Worm (Caenorhabditis elegans): ENCODE results near the gene clh-5.

clh-5 gene

ce11 chrII:9063350-9063749 lies 35.1 kb downstream of the clh-5 start:
- no peak for TF ChIP-seq unc-62 (GFP tag; optimal IDR thresholded peaks at IDR 0.05)
- no peak for TF ChIP-seq mab-9 (GFP tag; IDR thresholded peaks at IDR 0.05)
- TF ChIP-seq snpc-4 (tag; optimal IDR thresholded peaks at IDR 0.05), result no peak
- TF ChIP-seq nhr-71 (tag; optimal IDR thresholded peaks at IDR 0.05), result peak; percentile 7
- no peak for TF ChIP-seq pax-3 (tag; optimal IDR thresholded peaks at IDR 0.05)
- peak in 1 of 2 experiments; percentile 58 for TF ChIP-seq ztf-11 (tag; optimal IDR thresholded peaks at IDR 0.05)
- no peak for TF ChIP-seq lin-13 (GFP tag; optimal IDR thresholded peaks at IDR 0.05)
- no peak for TF ChIP-seq C16A3.4 (tag; optimal IDR thresholded peaks at IDR 0.05)
- TF ChIP-seq tbx-2 (tag; optimal IDR thresholded peaks at IDR 0.05), result peak; percentile 13
- TF ChIP-seq tlp-1 (tag; optimal IDR thresholded peaks at IDR 0.05), result no peak
- no peak for TF ChIP-seq ama-1 (optimal IDR thresholded peaks at IDR 0.05)
- no peak for TF ChIP-seq unc-30 (tag; optimal IDR thresholded peaks at IDR 0.05)

- no peak for TF ChIP-seq lin-14 (GFP tag; optimal IDR thresholded peaks at IDR 0.05)
- no peak for TF ChIP-seq grh-1 (GFP tag; IDR thresholded peaks at IDR 0.05)
- no peak for TF ChIP-seq lin-15B (tag; optimal IDR thresholded peaks at IDR 0.05)
- TF ChIP-seq xbp-1 (tag; optimal IDR thresholded peaks at IDR 0.05), result no peak
- no peak for TF ChIP-seq tlp-1 (tag; optimal IDR thresholded peaks at IDR 0.05)
- TF ChIP-seq nhr-12 (tag; optimal IDR thresholded peaks at IDR 0.05), result no peak
- no peak for TF ChIP-seq lin-39 (tag; optimal IDR thresholded peaks at IDR 0.05)
- no peak for TF ChIP-seq ceh-90 (tag; optimal IDR thresholded peaks at IDR 0.05)
- peak; percentile 60 for TF ChIP-seq skn-1 (tag; optimal IDR thresholded peaks at IDR 0.05)
- peak; percentile 66 for TF ChIP-seq nhr-85 (tag)
- no peak for TF ChIP-seq blmp-1 (tag; optimal IDR thresholded peaks at IDR 0.05)
- no peak for TF ChIP-seq ztf-4 (tag; optimal IDR thresholded peaks at IDR 0.05)
- TF ChIP-seq elt-3 (tag; optimal IDR thresholded peaks at IDR 0.05), result no peak
- TF ChIP-seq rnt-1 (tag; optimal IDR thresholded peaks at IDR 0.05), result peak; percentile 19
- TF ChIP-seq hpl-2 (GFP tag; optimal IDR thresholded peaks at IDR 0.05), result no peak
- TF ChIP-seq efl-1 (optimal IDR thresholded peaks at IDR 0.05), result no peak
- TF ChIP-seq efl-1 (GFP tag; optimal IDR thresholded peaks at IDR 0.05 in 1 of 2), result peak in 1 of 2 experiments; percentile 21
Measured at ce11 chrII:9062261-9062948, 36.0 kb downstream of the clh-5 start.

DNA sequence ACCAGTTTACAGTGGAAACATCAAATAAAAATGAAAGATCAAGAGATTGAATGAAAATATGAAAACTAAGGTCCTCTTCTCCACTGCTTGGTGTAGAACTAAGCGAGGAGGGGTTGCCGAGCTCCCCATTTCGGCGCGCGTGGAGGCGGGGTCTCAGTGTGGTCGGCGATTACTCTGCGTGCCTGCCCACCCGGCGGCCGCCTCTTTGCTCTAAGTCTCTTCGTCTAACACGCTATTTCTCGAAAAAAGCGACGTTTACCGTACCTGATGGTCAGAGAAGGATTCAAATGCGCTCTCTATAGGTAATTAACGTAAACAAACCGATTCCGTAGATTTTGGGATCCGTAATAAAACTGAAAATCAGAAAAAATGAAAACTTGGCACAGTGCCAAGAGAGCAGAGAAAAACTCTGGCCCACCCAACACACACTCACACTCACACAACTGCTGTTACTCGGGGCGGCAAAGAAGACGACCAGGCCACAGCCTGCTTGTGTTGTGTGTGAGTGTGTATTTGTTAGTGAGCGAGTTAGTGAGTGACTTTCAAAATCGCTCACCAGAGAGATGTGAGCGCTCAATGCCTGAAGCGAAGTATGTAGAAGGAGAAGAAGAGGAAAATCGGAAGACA lies 36.7 kb downstream of the clh-5 start:
- TF ChIP-seq lin-15B (tag; optimal IDR thresholded peaks at IDR 0.05) (peak; percentile 47), pag-3 (tag; optimal IDR thresholded peaks at IDR 0.05; ENCODE audit: borderline replicate concordance, insufficient read depth) (no peak), aly-2 (tag; optimal IDR thresholded peaks at IDR 0.05) (peak; percentile 14), aha-1 (tag; optimal IDR thresholded peaks at IDR 0.05) (peak; percentile 51), fos-1 (tag; optimal IDR thresholded peaks at IDR 0.05) (peak; percentile 66), hlh-4 (tag; optimal IDR thresholded peaks at IDR 0.05) (no peak), lin-14 (GFP tag; optimal IDR thresholded peaks at IDR 0.05) (peak; percentile 90), C34B4.2 (tag; optimal IDR thresholded peaks at IDR 0.05) (no peak), nhr-11 (tag; optimal IDR thresholded peaks at IDR 0.05) (no peak), dpl-1 (GFP tag; optimal IDR thresholded peaks at IDR 0.05) (peak; percentile 24 to 52 (median 32)), fkh-4 (tag; optimal IDR thresholded peaks at IDR 0.05; ENCODE audit: borderline replicate concordance) (no peak), unc-98 (GFP tag; IDR thresholded peaks at IDR 0.05) (no peak), ceh-63 (GFP tag; optimal IDR thresholded peaks at IDR 0.05) (no peak), swsn-7 (tag; optimal IDR thresholded peaks at IDR 0.05) (peak; percentile 75), hpl-2 (GFP tag; optimal IDR thresholded peaks at IDR 0.05) (no peak), nhr-77 (tag; optimal IDR thresholded peaks at IDR 0.05) (peak; percentile 75), ceh-82 (tag; optimal IDR thresholded peaks at IDR 0.05) (peak; percentile 15 to 73 (median 62)), sptf-1 (tag; optimal IDR thresholded peaks at IDR 0.05) (no peak), ceh-90 (tag; optimal IDR thresholded peaks at IDR 0.05) (no peak), nhr-76 (tag; optimal IDR thresholded peaks at IDR 0.05) (no peak), mep-1 (tag; optimal IDR thresholded peaks at IDR 0.05) (peak; percentile 81), ama-1 (optimal IDR thresholded peaks at IDR 0.05) (no peak), efl-3 (GFP tag; optimal IDR thresholded peaks at IDR 0.05) (no peak), unc-86 (tag; optimal IDR thresholded peaks at IDR 0.05) (peak; percentile 74), sox-4 (tag; optimal IDR thresholded peaks at IDR 0.05) (no peak), mdl-1 (tag; optimal IDR thresholded peaks at IDR 0.05) (peak in 1 of 2 experiments; percentile 29), ces-1 (GFP tag; optimal IDR thresholded peaks at IDR 0.05) (no peak)
